Fruit fly (Drosophila melanogaster) whole organism: ENCODE measurements around the gene CG3191.

Experiments
- CG8478 ChIP-seq: fragments of >200 bp; optimal IDR thresholded peaks from 2 replicates; lab custom pipeline; 2018; ENCODE audit warnings: inconsistent platforms
- EcR ChIP-seq, 2 experiments: fragments of >200 bp; optimal IDR thresholded peaks; 2 replicates each; lab custom pipeline; 2017; ENCODE audit warnings: missing biosample characterization in 2 of 2, missing genetic modification characterization in 2 of 2, missing genetic modification reagents in 2 of 2
- pan ChIP-seq: fragments of >200 bp; optimal IDR thresholded peaks from 2 replicates; lab custom pipeline; 2017
- psq ChIP-seq: fragments of >200 bp; optimal IDR thresholded peaks from 2 replicates; lab custom pipeline; 2017
- usp ChIP-seq: fragments of >200 bp; optimal IDR thresholded peaks from 2 replicates; lab custom pipeline; 2017; ENCODE audit warnings: missing biosample characterization, missing genetic modification characterization, mixed read lengths

DNA sequence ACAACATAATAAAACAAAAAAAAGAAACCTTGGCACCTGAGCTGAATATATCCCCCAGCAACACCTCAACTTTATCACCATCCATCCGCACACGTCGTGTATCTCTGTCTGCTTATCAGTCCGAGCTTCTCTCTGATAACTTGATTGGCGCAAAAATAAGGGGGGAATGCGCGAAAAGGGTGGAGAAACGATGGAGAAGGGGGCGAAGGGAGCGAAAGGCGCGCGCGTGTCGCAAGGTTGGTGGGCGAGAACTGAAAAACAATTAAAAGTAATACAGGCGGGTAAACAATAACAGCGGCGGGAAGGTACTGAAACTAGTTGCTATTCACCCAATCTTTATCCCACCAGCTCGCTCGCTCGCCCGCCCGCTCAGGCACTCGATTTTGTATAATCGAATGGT is 34.5 kb upstream of the CG3191 start:
- no peak for TF ChIP-seq EcR (GFP tag; optimal IDR thresholded peaks at IDR 0.05; lab: Kevin White, UChicago)
- no peak for TF ChIP-seq psq (lab: Kevin White, UChicago)
- TF ChIP-seq CG8478 (lab: Kevin White, UChicago): no peak
- TF ChIP-seq usp (GFP tag; lab: Kevin White, UChicago): no peak
- TF ChIP-seq pan (lab: Kevin White, UChicago): no peak
